Worm (Caenorhabditis elegans): Measurements from ENCODE around the gene cyc-2.1.
A peak's percentile ranks its signal among the peaks of the same experiment; 100 is the strongest.

cyc-2.1 gene

DNA sequence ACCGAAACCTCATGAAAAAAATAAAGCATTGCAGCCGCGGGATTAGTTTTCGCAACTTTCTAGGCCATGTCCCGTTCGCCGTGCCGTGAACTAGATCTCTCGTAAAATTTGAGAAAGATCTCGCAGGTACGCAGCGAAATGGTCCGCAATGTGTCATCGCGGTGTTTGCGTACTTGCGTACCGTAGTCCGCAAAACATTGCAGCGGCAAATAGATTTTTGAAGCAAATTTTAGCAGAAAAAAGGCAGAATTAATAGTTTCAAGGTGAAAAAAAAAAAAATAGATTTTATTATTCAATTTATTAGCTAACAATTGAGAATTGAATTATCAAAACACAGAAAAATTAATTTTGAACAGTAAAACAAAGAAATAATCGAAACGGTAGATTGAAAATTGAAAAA, 20.9 kb downstream of the cyc-2.1 start:
- peak; percentile 51 for TF ChIP-seq elt-2 (tag; optimal IDR thresholded peaks at IDR 0.05)
- peak; percentile 94 for TF ChIP-seq nhr-90 (tag; optimal IDR thresholded peaks at IDR 0.05; ENCODE audit: poor library complexity)
- TF ChIP-seq nhr-47 (tag; optimal IDR thresholded peaks at IDR 0.05) = peak; percentile 98
- peak; percentile 84 for TF ChIP-seq lir-3 (tag; optimal IDR thresholded peaks at IDR 0.05; ENCODE audit: poor library complexity)
- peak; percentile 90 for TF ChIP-seq rnt-1 (tag; optimal IDR thresholded peaks at IDR 0.05)
- TF ChIP-seq lin-13 (GFP tag; optimal IDR thresholded peaks at IDR 0.05) = peak; percentile 39
- peak; percentile 95 for TF ChIP-seq nhr-85 (tag)
- peak; percentile 97 to 98 for TF ChIP-seq lsy-2 (tag; optimal IDR thresholded peaks at IDR 0.05)
- peak; percentile 4 for TF ChIP-seq fkh-10 (GFP tag; optimal IDR thresholded peaks at IDR 0.05)
- TF ChIP-seq blmp-1 (tag; optimal IDR thresholded peaks at IDR 0.05) = peak; percentile 3
- TF ChIP-seq sox-4 (tag; optimal IDR thresholded peaks at IDR 0.05) = peak; percentile 82
- peak; percentile 99 for TF ChIP-seq isw-1 (GFP tag; IDR thresholded peaks at IDR 0.05)
- peak; percentile 89 for TF ChIP-seq unc-86 (tag; optimal IDR thresholded peaks at IDR 0.05)
- TF ChIP-seq lin-14 (GFP tag; optimal IDR thresholded peaks at IDR 0.05) = peak; percentile 91
- peak; percentile 7 for TF ChIP-seq ztf-4 (tag; optimal IDR thresholded peaks at IDR 0.05)
- peak; percentile 99 for TF ChIP-seq unc-98 (GFP tag; IDR thresholded peaks at IDR 0.05)
- peak; percentile 93 for TF ChIP-seq nhr-20 (tag; optimal IDR thresholded peaks at IDR 0.05)
- TF ChIP-seq pax-3 (tag; optimal IDR thresholded peaks at IDR 0.05) = peak; percentile 89
- TF ChIP-seq lin-35 (GFP tag; optimal IDR thresholded peaks at IDR 0.05) = peak; percentile 9 to 67
- TF ChIP-seq efl-1 (optimal IDR thresholded peaks at IDR 0.05) = peak; percentile 76 to 80
- TF ChIP-seq efl-1 (GFP tag; optimal IDR thresholded peaks at IDR 0.05 in 1 of 2) = peak; percentile 64 to 97
- TF ChIP-seq fkh-8 (tag; optimal IDR thresholded peaks at IDR 0.05) = peak; percentile 91
- TF ChIP-seq ceh-82 (tag; optimal IDR thresholded peaks at IDR 0.05) = peak; percentile 36 to 44 (median 40)
- peak; percentile 90 for TF ChIP-seq swsn-7 (tag; optimal IDR thresholded peaks at IDR 0.05)
- peak; percentile 68 for TF ChIP-seq nhr-77 (tag; optimal IDR thresholded peaks at IDR 0.05)
- peak; percentile 64 for TF ChIP-seq ceh-90 (tag; optimal IDR thresholded peaks at IDR 0.05)
- peak; percentile 97 for TF ChIP-seq nhr-71 (tag; optimal IDR thresholded peaks at IDR 0.05)
- peak; percentile 64 for TF ChIP-seq jun-1 (tag; optimal IDR thresholded peaks at IDR 0.05)
- peak; percentile 75; the same call in 1 of the 2 replicates for TF ChIP-seq ets-5 (GFP tag; IDR thresholded peaks at IDR 0.05)
- TF ChIP-seq zip-4 (GFP tag; optimal IDR thresholded peaks at IDR 0.05) = peak; percentile 56
- peak; percentile 99 for TF ChIP-seq grh-1 (GFP tag; IDR thresholded peaks at IDR 0.05)
- TF ChIP-seq nhr-11 (tag; optimal IDR thresholded peaks at IDR 0.05) = peak; percentile 28
- peak; percentile 74 for TF ChIP-seq F16B12.6 (tag; optimal IDR thresholded peaks at IDR 0.05)
- TF ChIP-seq skn-1 (tag; optimal IDR thresholded peaks at IDR 0.05) = peak; percentile 9
- TF ChIP-seq irx-1 (tag; optimal IDR thresholded peaks at IDR 0.05) = peak; percentile 85
- TF ChIP-seq ztf-11 (tag; optimal IDR thresholded peaks at IDR 0.05) = peak in 1 of 2 experiments; percentile 75
- TF ChIP-seq snu-23 (GFP tag; optimal IDR thresholded peaks at IDR 0.05) = peak; percentile 89
- TF ChIP-seq ceh-8 (GFP tag; optimal IDR thresholded peaks at IDR 0.05) = peak; percentile 82
- TF ChIP-seq dsc-1 (tag; optimal IDR thresholded peaks at IDR 0.05) = peak; percentile 93
- peak; percentile 82 for TF ChIP-seq fkh-4 (tag; optimal IDR thresholded peaks at IDR 0.05; ENCODE audit: borderline replicate concordance)
- peak; percentile 92 for TF ChIP-seq tbx-2 (tag; optimal IDR thresholded peaks at IDR 0.05)
- peak; percentile 100 for TF ChIP-seq ceh-88 (GFP tag; IDR thresholded peaks at IDR 0.05)
- peak in 1 of 6 experiments; percentile 61 for TF ChIP-seq elt-3 (tag; optimal IDR thresholded peaks at IDR 0.05)
- peak; percentile 98 for TF ChIP-seq mab-9 (GFP tag; IDR thresholded peaks at IDR 0.05)
- peak; percentile 89 for TF ChIP-seq xbp-1 (tag; optimal IDR thresholded peaks at IDR 0.05)
- peak; percentile 32 for TF ChIP-seq vab-15 (tag; optimal IDR thresholded peaks at IDR 0.05)
- peak; percentile 86 for TF ChIP-seq C04F5.9 (tag; optimal IDR thresholded peaks at IDR 0.05)
- TF ChIP-seq fos-1 (tag; optimal IDR thresholded peaks at IDR 0.05) = peak; percentile 8
- TF ChIP-seq mep-1 (tag; optimal IDR thresholded peaks at IDR 0.05) = peak; percentile 63
- peak; percentile 61 for TF ChIP-seq lin-15B (tag; optimal IDR thresholded peaks at IDR 0.05)
- peak; percentile 58 to 73 (median 73) for TF ChIP-seq dpl-1 (GFP tag; optimal IDR thresholded peaks at IDR 0.05)
- peak; percentile 84 for TF ChIP-seq egl-13 (tag; optimal IDR thresholded peaks at IDR 0.05)

Measured in whole organism, L1 larva.